Worm (Caenorhabditis elegans): Measurements from ENCODE around the gene dpy-6.

The dpy-6 gene

ce11 chrX:8473468-8473867 lies 18.0 kb upstream of the dpy-6 start:
- TF ChIP-seq elt-2 (tag; optimal IDR thresholded peaks at IDR 0.05) (peak; percentile 84), syd-9 (tag; optimal IDR thresholded peaks at IDR 0.05) (no peak), pros-1 (tag; optimal IDR thresholded peaks at IDR 0.05) (no peak)

- TF ChIP-seq fax-1 (tag; optimal IDR thresholded peaks at IDR 0.05) (no peak), syd-9 (tag; optimal IDR thresholded peaks at IDR 0.05) (no peak), elt-2 (tag; optimal IDR thresholded peaks at IDR 0.05) (peak; percentile 34)
Observed at ce11 chrX:8470126-8470772, 14.8 kb upstream of the dpy-6 start, which contains the start of gene mec-10. mec-10 (minus strand) TSS chrX:8470314.

ce11 chrX:8463889-8464444 lies 8.5 kb upstream of the dpy-6 start:
- no peak for TF ChIP-seq rnt-1 (tag; optimal IDR thresholded peaks at IDR 0.05)
- TF ChIP-seq ref-2 (tag; optimal IDR thresholded peaks at IDR 0.05), result no peak
- no peak for TF ChIP-seq fkh-6 (tag; optimal IDR thresholded peaks at IDR 0.05)
- TF ChIP-seq lim-6 (tag; optimal IDR thresholded peaks at IDR 0.05), result no peak
- no peak for TF ChIP-seq fkh-10 (GFP tag; optimal IDR thresholded peaks at IDR 0.05)
- TF ChIP-seq tbx-7 (tag; optimal IDR thresholded peaks at IDR 0.05), result no peak
- no peak for TF ChIP-seq hlh-6 (tag; optimal IDR thresholded peaks at IDR 0.05)

- TF ChIP-seq fkh-6 (tag; optimal IDR thresholded peaks at IDR 0.05), result no peak
- TF ChIP-seq sdc-2 (tag; optimal IDR thresholded peaks at IDR 0.05), result no peak
- no peak for TF ChIP-seq ceh-22 (tag; optimal IDR thresholded peaks at IDR 0.05)
- no peak for TF ChIP-seq T23F11.4 (GFP tag; optimal IDR thresholded peaks at IDR 0.05)
- no peak for TF ChIP-seq madf-2 (tag; optimal IDR thresholded peaks at IDR 0.05)
- TF ChIP-seq ceh-30 (tag; optimal IDR thresholded peaks at IDR 0.05), result no peak
- TF ChIP-seq ceh-19 (GFP tag; optimal IDR thresholded peaks at IDR 0.05), result no peak
- no peak for TF ChIP-seq zip-5 (tag; optimal IDR thresholded peaks at IDR 0.05)
- no peak for TF ChIP-seq nhr-232 (tag; optimal IDR thresholded peaks at IDR 0.05)
- TF ChIP-seq unc-86 (tag; optimal IDR thresholded peaks at IDR 0.05), result no peak
- no peak for TF ChIP-seq ceh-2 (tag; optimal IDR thresholded peaks at IDR 0.05)
- no peak for TF ChIP-seq sox-4 (tag; optimal IDR thresholded peaks at IDR 0.05)
- no peak for TF ChIP-seq elt-2 (tag; optimal IDR thresholded peaks at IDR 0.05)
- no peak for TF ChIP-seq pax-1 (tag; optimal IDR thresholded peaks at IDR 0.05)
- TF ChIP-seq ceh-24 (tag; optimal IDR thresholded peaks at IDR 0.05), result no peak
- TF ChIP-seq ceh-18 (tag; optimal IDR thresholded peaks at IDR 0.05), result no peak
- no peak for TF ChIP-seq pha-2 (tag; optimal IDR thresholded peaks at IDR 0.05)
- no peak for TF ChIP-seq ceh-48 (tag; optimal IDR thresholded peaks at IDR 0.05)
- no peak for TF ChIP-seq fkh-10 (GFP tag; optimal IDR thresholded peaks at IDR 0.05)
Observed at ce11 chrX:8463085-8463645, 7.7 kb upstream of the dpy-6 start, which contains the start of gene F16F9.4. F16F9.4 (minus strand) TSS chrX:8463360.

- no peak for TF ChIP-seq nfya-1 (tag; optimal IDR thresholded peaks at IDR 0.05)
- no peak for TF ChIP-seq elt-2 (tag; optimal IDR thresholded peaks at IDR 0.05)
- TF ChIP-seq ztf-16 (tag; optimal IDR thresholded peaks at IDR 0.05), result no peak
- no peak for TF ChIP-seq T23F11.4 (GFP tag; optimal IDR thresholded peaks at IDR 0.05)
- no peak for TF ChIP-seq pag-3 (tag; optimal IDR thresholded peaks at IDR 0.05; ENCODE audit: borderline replicate concordance)
- TF ChIP-seq hlh-15 (tag; optimal IDR thresholded peaks at IDR 0.05), result no peak
- TF ChIP-seq hlh-30 (tag; optimal IDR thresholded peaks at IDR 0.05; ENCODE audit: insufficient read depth), result no peak
Observed at ce11 chrX:8460958-8461357, 5.5 kb upstream of the dpy-6 start.
